Worm (Caenorhabditis elegans) whole organism, L4 larva: ENCODE data around the gene C53A5.9.

Experiments used
- F44E2.7 ChIP-seq: fragments of 200-800 bp; sonication (Bioruptor generic); IDR thresholded peaks from 2 replicates; pipeline ENCODE4 v2.1.2; 2022; ENCODE audit warnings: missing genetic modification characterization, missing compliant biosample characterization
- Y75B8A.6 ChIP-seq: fragments of 200-800 bp; sonication (Bioruptor generic); IDR thresholded peaks from 2 replicates; pipeline ENCODE4 v1.3.6; 2022; ENCODE audit warnings: missing genetic modification reagents, missing genetic modification characterization, missing compliant biosample characterization
- aha-1 ChIP-seq: fragments of 150-350 bp; peaks from one replicate; lab custom pipeline; 2014; ENCODE audit warnings: missing biosample characterization, missing genetic modification characterization
- aly-2 ChIP-seq: sonication (generic microtip); optimal IDR thresholded peaks from 2 replicates; lab custom pipeline; 2018; ENCODE audit warnings: missing biosample characterization, missing genetic modification characterization
- ceh-28 ChIP-seq: fragments of 150-350 bp; optimal IDR thresholded peaks from 2 replicates; lab custom pipeline; 2014; ENCODE audit warnings: missing biosample characterization, missing genetic modification reagents, missing genetic modification characterization
- ceh-32 ChIP-seq: sonication (generic microtip); optimal IDR thresholded peaks from 2 replicates; lab custom pipeline; 2016; ENCODE audit warnings: mild to moderate bottlenecking, missing genetic modification characterization, missing compliant biosample characterization; ENCODE audit not compliant: poor library complexity
- daf-12 ChIP-seq: fragments of 150-350 bp; optimal IDR thresholded peaks from 2 replicates; lab custom pipeline; 2014; ENCODE audit warnings: missing biosample characterization, missing genetic modification reagents, missing genetic modification characterization
- daf-16 ChIP-seq, 3 experiments: sonication (generic microtip); optimal IDR thresholded peaks; 2 replicates each; lab custom pipeline; 2016 to 2017; ENCODE audit warnings: missing genetic modification characterization in 3 of 3, missing genetic modification reagents in 3 of 3, mild to moderate bottlenecking in 2 of 3, missing compliant biosample characterization in 2 of 3, missing biosample characterization in 1 of 3, moderate library complexity in 1 of 3
- dmd-6 ChIP-seq: fragments of 200-800 bp; sonication (Bioruptor generic); IDR thresholded peaks from 2 replicates; pipeline ENCODE4 v1.3.6; 2022; ENCODE audit warnings: missing genetic modification reagents, missing genetic modification characterization, missing compliant biosample characterization
- egl-43 ChIP-seq: fragments of 200-800 bp; sonication (Bioruptor generic); IDR thresholded peaks from 2 replicates; pipeline ENCODE4 v1.3.6; 2022; ENCODE audit warnings: missing genetic modification reagents, missing genetic modification characterization, missing compliant biosample characterization
- hmg-1.1 ChIP-seq: fragments of 200-800 bp; sonication (Bioruptor generic); IDR thresholded peaks from 2 replicates; pipeline ENCODE4 v1.3.6; 2022; ENCODE audit warnings: missing genetic modification reagents, missing genetic modification characterization, missing compliant biosample characterization
- jun-1 ChIP-seq: fragments of 150-350 bp; optimal IDR thresholded peaks from 2 replicates; lab custom pipeline; 2014; ENCODE audit warnings: missing biosample characterization, missing genetic modification reagents, missing genetic modification characterization
- lin-1 ChIP-seq: fragments of 200-800 bp; sonication (Bioruptor generic); IDR thresholded peaks from 2 replicates; pipeline ENCODE4 v1.3.6; 2022; ENCODE audit warnings: missing genetic modification reagents, missing genetic modification characterization, missing compliant biosample characterization
- lin-15B ChIP-seq: fragments of 150-350 bp; sonication (generic microtip); optimal IDR thresholded peaks from 3 replicates; lab custom pipeline; 2014; ENCODE audit warnings: missing biosample characterization, missing genetic modification characterization
- lin-38 ChIP-seq: fragments of 200-800 bp; sonication (Bioruptor generic); IDR thresholded peaks from 2 replicates; pipeline ENCODE4 v1.3.6; 2022; ENCODE audit warnings: missing genetic modification reagents, missing genetic modification characterization, missing compliant biosample characterization
- lin-39 ChIP-seq: fragments of 150-350 bp; optimal IDR thresholded peaks from 2 replicates; lab custom pipeline; 2014; ENCODE audit warnings: missing biosample characterization, missing genetic modification reagents, missing genetic modification characterization
- lsy-2 ChIP-seq, 2 experiments: fragments of 150-350 bp in 1 of 2; sonication (generic microtip) in 1 of 2; optimal IDR thresholded peaks; 2 replicates each; lab custom pipeline; 2014 to 2017; ENCODE audit warnings: missing biosample characterization in 2 of 2, missing genetic modification characterization in 2 of 2
- mep-1 ChIP-seq: fragments of 150-350 bp; sonication (generic microtip); optimal IDR thresholded peaks from 3 replicates; lab custom pipeline; 2014; ENCODE audit warnings: missing biosample characterization, missing genetic modification characterization
- nhr-28 ChIP-seq: fragments of 150-350 bp; optimal IDR thresholded peaks from 2 replicates; lab custom pipeline; 2014; ENCODE audit warnings: missing biosample characterization, missing genetic modification characterization
- nhr-42 ChIP-seq: fragments of 200-800 bp; sonication (Bioruptor generic); IDR thresholded peaks from 2 replicates; pipeline ENCODE4 v1.3.6; 2022; ENCODE audit warnings: missing genetic modification characterization, missing compliant biosample characterization
- nhr-6 ChIP-seq: fragments of 150-350 bp; optimal IDR thresholded peaks from 2 replicates; lab custom pipeline; 2014; ENCODE audit warnings: missing biosample characterization, missing genetic modification characterization
- nhr-77 ChIP-seq: fragments of 150-350 bp; optimal IDR thresholded peaks from 2 replicates; lab custom pipeline; 2014; ENCODE audit warnings: missing biosample characterization, missing genetic modification characterization
- php-3 ChIP-seq: fragments of 200-800 bp; sonication (Bioruptor generic); IDR thresholded peaks from 2 replicates; pipeline ENCODE4 v1.3.6; 2022; ENCODE audit warnings: missing genetic modification reagents, missing genetic modification characterization, missing compliant biosample characterization
- pqm-1 ChIP-seq: sonication (generic microtip); optimal IDR thresholded peaks from 2 replicates; lab custom pipeline; 2017; ENCODE audit warnings: missing biosample characterization, missing genetic modification characterization
- set-16 ChIP-seq: fragments of 200-800 bp; sonication (Bioruptor generic); IDR thresholded peaks from 2 replicates; pipeline ENCODE4 v1.3.6; 2022; ENCODE audit warnings: missing genetic modification reagents, missing genetic modification characterization, missing compliant biosample characterization
- tra-1 ChIP-seq: fragments of 200-800 bp; sonication (Bioruptor generic); IDR thresholded peaks from 2 replicates; pipeline ENCODE4 v1.3.6; 2022; ENCODE audit warnings: missing genetic modification reagents, missing genetic modification characterization, missing compliant biosample characterization
- unc-130 ChIP-seq: sonication (generic microtip); optimal IDR thresholded peaks from 2 replicates; lab custom pipeline; 2016; ENCODE audit warnings: missing genetic modification reagents, missing genetic modification characterization, missing compliant biosample characterization
- unc-62 ChIP-seq, 3 experiments: fragments of 150-350 bp in 1 of 3; sonication (generic microtip); optimal IDR thresholded peaks in 2 of 3; peaks in 1 of 3; 1 replicate in 1 of 3; 2 replicates in 2 of 3; lab custom pipeline; 2014 to 2017; ENCODE audit warnings: missing biosample characterization in 3 of 3, missing genetic modification characterization in 3 of 3, missing genetic modification reagents in 3 of 3, missing genotype in 1 of 3
- vab-7 ChIP-seq: fragments of 200-800 bp; sonication (Bioruptor generic); IDR thresholded peaks from 2 replicates; pipeline ENCODE4 v1.3.6; 2022; ENCODE audit warnings: missing genetic modification reagents, missing genetic modification characterization, missing compliant biosample characterization
- zip-11 ChIP-seq: fragments of 200-800 bp; sonication (Bioruptor generic); IDR thresholded peaks from 2 replicates; pipeline ENCODE4 v1.3.6; 2022; ENCODE audit warnings: missing genetic modification characterization, missing compliant biosample characterization
- ztf-11 ChIP-seq: fragments of 150-350 bp; optimal IDR thresholded peaks from 2 replicates; lab custom pipeline; 2014; ENCODE audit warnings: missing biosample characterization, missing genetic modification characterization

The C53A5.9 gene

ce11 chrV:14545816-14546283 is 12.8 kb downstream of the C53A5.9 start, which contains the start of gene rike-1:
rike-1 (minus strand) TSS chrV:14545866.
- TF ChIP-seq lin-38 (GFP tag; lab: Robert Waterston, UW), result peak; percentile 71
- TF ChIP-seq ztf-11 (tag; lab: Kevin White, UChicago), result no peak
- peak; percentile 3 for TF ChIP-seq mep-1 (tag; lab: Kevin White, UChicago)
- no peak for TF ChIP-seq daf-12
- TF ChIP-seq lsy-2 (tag; optimal IDR thresholded peaks at IDR 0.05; lab: Kevin White, UChicago), result peak in 1 of 2 experiments; percentile 24
- no peak for TF ChIP-seq ceh-32 (tag; lab: Kevin White, UChicago)
- TF ChIP-seq ceh-28 (tag; lab: Kevin White, UChicago), result peak; percentile 28
- peak; percentile 22 for TF ChIP-seq unc-130

ce11 chrV:14542138-14542537 is 16.5 kb downstream of the C53A5.9 start:
- peak; percentile 43; the same call in 1 of the 2 replicates for TF ChIP-seq lin-1 (GFP tag; lab: Robert Waterston, UW)
- TF ChIP-seq lin-39, result no peak
- TF ChIP-seq nhr-77, result peak; percentile 65
- TF ChIP-seq tra-1, result peak; percentile 50; the same call in 1 of the 2 replicates
- no peak for TF ChIP-seq daf-16 (GFP tag; optimal IDR thresholded peaks at IDR 0.05; lab: Kevin White, UChicago)
- peak; percentile 32 for TF ChIP-seq daf-16 (tag; optimal IDR thresholded peaks at IDR 0.05; lab: Kevin White, UChicago)
- peak; percentile 73 for TF ChIP-seq nhr-6
- peak; percentile 57 for TF ChIP-seq dmd-6 (GFP tag; lab: Robert Waterston, UW)
- no peak for TF ChIP-seq ztf-11 (tag; lab: Kevin White, UChicago)
- TF ChIP-seq aly-2 (tag; lab: Kevin White, UChicago), result no peak
- peak; percentile 86 for TF ChIP-seq nhr-28 (tag; lab: Kevin White, UChicago)
- peak; percentile 80 for TF ChIP-seq jun-1
- TF ChIP-seq pqm-1 (tag; lab: Kevin White, UChicago), result peak; percentile 94
- 0 out of 2 replicates have a peak, but pooled peaks have one; percentile 40 for TF ChIP-seq php-3 (GFP tag; lab: Robert Waterston, UW)

DNA sequence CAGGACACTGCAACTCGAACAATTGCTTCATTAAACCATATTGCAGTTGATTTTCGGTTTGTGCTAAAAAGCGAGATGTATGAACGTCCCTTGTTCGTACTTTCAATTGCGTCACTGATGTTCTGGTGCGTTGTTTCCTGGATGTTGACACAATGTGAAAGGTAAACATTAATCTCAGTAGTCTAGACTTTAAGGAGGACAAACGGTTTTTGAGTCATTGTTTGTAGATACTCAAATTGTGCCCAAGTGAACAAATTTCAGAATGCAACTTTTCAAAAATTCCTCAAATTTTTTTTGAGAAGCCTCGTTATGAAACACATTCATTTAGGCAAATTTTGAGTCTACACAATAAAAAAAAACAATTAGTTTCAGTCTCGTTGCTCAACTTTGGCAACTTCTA is 17.7 kb downstream of the C53A5.9 start:
- TF ChIP-seq unc-62 (GFP tag; optimal IDR thresholded peaks at IDR 0.05 in 1 of 2; lab: Kevin White, UChicago) (peak in 1 of 2 experiments; percentile 58), unc-62 (tag; optimal IDR thresholded peaks at IDR 0.05; lab: Kevin White, UChicago) (no peak), Y75B8A.6 (GFP tag; lab: Robert Waterston, UW) (no peak)

ce11 chrV:14539355-14539754 is 19.3 kb downstream of the C53A5.9 start:
- TF ChIP-seq daf-16 (GFP tag; optimal IDR thresholded peaks at IDR 0.05; lab: Kevin White, UChicago) (no peak), daf-16 (tag; optimal IDR thresholded peaks at IDR 0.05; lab: Kevin White, UChicago) (peak; percentile 35), hmg-1.1 (GFP tag; lab: Robert Waterston, UW) (no peak)
- TF ChIP-seq, all 104 proteins: peak for 1

- TF ChIP-seq unc-62 (GFP tag; optimal IDR thresholded peaks at IDR 0.05 in 1 of 2; lab: Kevin White, UChicago) (peak in 1 of 2 experiments; percentile 11), unc-62 (tag; optimal IDR thresholded peaks at IDR 0.05; lab: Kevin White, UChicago) (no peak), egl-43 (no peak), nhr-6 (no peak), zip-11 (GFP tag; lab: Robert Waterston, UW) (no peak), F44E2.7 (GFP tag; lab: Robert Waterston, UW) (no peak), vab-7 (GFP tag; lab: Robert Waterston, UW) (no peak), lin-15B (tag; lab: Kevin White, UChicago) (no peak), lsy-2 (tag; optimal IDR thresholded peaks at IDR 0.05; lab: Kevin White, UChicago) (no peak)
These were observed 22.4 kb downstream of the C53A5.9 start, which contains the start of gene tag-191 for ce11 chrV:14536274-14536673. tag-191 (minus strand) TSS chrV:14536374.

DNA sequence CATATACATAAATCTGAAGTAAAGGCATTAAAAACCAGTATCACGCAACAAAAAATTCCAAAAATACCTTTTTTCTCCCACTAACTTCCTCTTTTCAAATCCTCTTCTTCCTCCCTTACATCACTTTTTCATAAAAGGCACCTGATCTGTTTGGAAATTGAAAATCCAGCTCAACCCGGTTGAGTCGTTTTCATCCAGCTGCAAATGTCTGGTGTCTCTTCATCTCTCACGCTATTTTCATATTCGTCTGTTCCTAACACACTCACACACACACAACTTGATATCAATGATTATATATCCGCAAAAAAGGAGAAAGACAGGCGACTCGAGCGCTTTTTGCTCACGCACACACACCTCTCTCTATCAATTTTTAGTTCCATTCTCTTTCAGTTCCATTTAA is 26.3 kb downstream of the C53A5.9 start:
- TF ChIP-seq aha-1 (tag; lab: Kevin White, UChicago) (peak; percentile 70), nhr-42 (GFP tag; lab: Robert Waterston, UW) (no peak), set-16 (no peak)
